Worm (Caenorhabditis elegans): ENCODE data around the gene ZC449.8.

ce11 chrX:5018062-5018653, 2.3 kb downstream of the ZC449.8 start:
- no peak for TF ChIP-seq pha-4 (tag; optimal IDR thresholded peaks at IDR 0.05)
- TF ChIP-seq nhr-237 (tag; optimal IDR thresholded peaks at IDR 0.05) = no peak
- TF ChIP-seq snpc-4 (tag; optimal IDR thresholded peaks at IDR 0.05) = no peak
- TF ChIP-seq unc-120 (tag; optimal IDR thresholded peaks at IDR 0.05; ENCODE audit: poor library complexity, severe bottlenecking) = no peak
- no peak for TF ChIP-seq drap-1 (GFP tag; optimal IDR thresholded peaks at IDR 0.05)
- no peak for TF ChIP-seq elt-3 (tag; optimal IDR thresholded peaks at IDR 0.05)
- TF ChIP-seq lsy-2 (tag; optimal IDR thresholded peaks at IDR 0.05) = no peak
- no peak for TF ChIP-seq nhr-76 (tag; optimal IDR thresholded peaks at IDR 0.05)
- TF ChIP-seq blmp-1 (tag; optimal IDR thresholded peaks at IDR 0.05) = no peak
- no peak for TF ChIP-seq unc-62 (GFP tag; optimal IDR thresholded peaks at IDR 0.05)
- TF ChIP-seq mls-2 (tag; optimal IDR thresholded peaks at IDR 0.05) = no peak
- TF ChIP-seq nhr-12 (tag; optimal IDR thresholded peaks at IDR 0.05) = no peak
- no peak for TF ChIP-seq zip-8 (tag; optimal IDR thresholded peaks at IDR 0.05)
- TF ChIP-seq nhr-28 (tag; optimal IDR thresholded peaks at IDR 0.05) = no peak
